Fruit fly (Drosophila melanogaster) whole organism, embryonic: ENCODE measurements around the gene Mkp3.
A peak's percentile ranks its signal among the peaks of the same experiment; 100 is the strongest.

Experiments
- Bgb ChIP-seq: fragments of 200-800 bp; sonication (Bioruptor generic); IDR thresholded peaks from 2 replicates; pipeline ENCODE4 v1.3.6; 2022; ENCODE audit warnings: missing biosample characterization, missing genetic modification characterization; ENCODE audit not compliant: partially characterized antibody
- Blimp-1 ChIP-seq: fragments of 200-800 bp; sonication (Bioruptor generic); optimal IDR thresholded peaks from 3 replicates; lab custom pipeline; 2018; ENCODE audit warnings: missing biosample characterization, missing genetic modification characterization, mild to moderate bottlenecking, moderate library complexity, missing genetic modification reagents
- CG12659 ChIP-seq: fragments of 200-800 bp; sonication (Bioruptor generic); optimal IDR thresholded peaks from 3 replicates; lab custom pipeline; 2017; ENCODE audit warnings: mild to moderate bottlenecking, missing biosample characterization, missing genetic modification reagents, missing genetic modification characterization
- CG13123 ChIP-seq: fragments of 200-800 bp; sonication (Bioruptor generic); optimal IDR thresholded peaks from 2 replicates; lab custom pipeline; 2016; ENCODE audit warnings: missing biosample characterization, missing genetic modification characterization
- CG13296 ChIP-seq: fragments of 200-800 bp; sonication (Bioruptor generic); optimal IDR thresholded peaks from 3 replicates; lab custom pipeline; 2018; ENCODE audit warnings: missing biosample characterization, mild to moderate bottlenecking, missing genetic modification characterization
- CG13894 ChIP-seq: fragments of 200-800 bp; sonication (Bioruptor generic); optimal IDR thresholded peaks from 3 replicates; lab custom pipeline; 2018; ENCODE audit warnings: missing biosample characterization, mild to moderate bottlenecking, missing genetic modification characterization, moderate library complexity
- CG14441 ChIP-seq: fragments of 200-800 bp; sonication (Bioruptor generic); IDR thresholded peaks from 2 replicates; pipeline ENCODE4 v1.3.6; 2022; ENCODE audit warnings: missing biosample characterization, missing genetic modification characterization
- CG14667 ChIP-seq: fragments of 200-800 bp; sonication (Bioruptor generic); IDR thresholded peaks from 2 replicates; pipeline ENCODE4 v1.3.6; 2022; ENCODE audit warnings: missing biosample characterization, missing genetic modification characterization
- CG14710 ChIP-seq: fragments of 200-800 bp; sonication (Bioruptor generic); optimal IDR thresholded peaks from 3 replicates; lab custom pipeline; 2019; ENCODE audit warnings: missing biosample characterization, mild to moderate bottlenecking, missing genetic modification characterization, moderate library complexity
- CG14965 ChIP-seq: fragments of 200-800 bp; sonication (Bioruptor generic); optimal IDR thresholded peaks from 2 replicates; lab custom pipeline; 2016; ENCODE audit warnings: missing biosample characterization, missing genetic modification characterization, borderline replicate concordance
- CG16815 ChIP-seq: fragments of 200-800 bp; sonication (Bioruptor generic); optimal IDR thresholded peaks from 3 replicates; lab custom pipeline; 2017; ENCODE audit warnings: missing biosample characterization, mild to moderate bottlenecking, missing genetic modification characterization
- CG17186 ChIP-seq: fragments of 200-800 bp; sonication (Bioruptor generic); optimal IDR thresholded peaks from 3 replicates; lab custom pipeline; 2017; ENCODE audit warnings: missing biosample characterization, missing genetic modification reagents, missing genetic modification characterization
- CG1792 ChIP-seq: fragments of 200-800 bp; sonication (Bioruptor generic); optimal IDR thresholded peaks from 2 replicates; lab custom pipeline; 2016; ENCODE audit warnings: missing biosample characterization, missing genetic modification characterization
- CG18262 ChIP-seq: fragments of 200-800 bp; optimal IDR thresholded peaks from 3 replicates; lab custom pipeline; 2019; ENCODE audit warnings: missing biosample characterization, mild to moderate bottlenecking, missing genetic modification characterization, moderate library complexity
- CG3065 ChIP-seq: fragments of 200-800 bp; sonication (Bioruptor generic); optimal IDR thresholded peaks from 2 replicates; lab custom pipeline; 2016; ENCODE audit warnings: missing biosample characterization, missing genetic modification characterization
- CG31224 ChIP-seq: fragments of 200-800 bp; sonication (Bioruptor generic); IDR thresholded peaks from 2 replicates; pipeline ENCODE4 v1.3.6; 2022; ENCODE audit warnings: missing biosample characterization, missing genetic modification characterization
- CG31388 ChIP-seq: fragments of 200-800 bp; sonication (Bioruptor generic); optimal IDR thresholded peaks from 2 replicates; lab custom pipeline; 2016; ENCODE audit warnings: missing biosample characterization, missing genetic modification characterization
- CG3847 ChIP-seq: fragments of 200-800 bp; sonication (Bioruptor generic); IDR thresholded peaks from 2 replicates; pipeline ENCODE4 v1.3.6; 2022; ENCODE audit warnings: missing biosample characterization, missing genetic modification characterization
- CG42726 ChIP-seq: fragments of 200-800 bp; sonication (Bioruptor generic); IDR thresholded peaks from 2 replicates; pipeline ENCODE4 v1.3.6; 2022; ENCODE audit warnings: missing biosample characterization, missing genetic modification characterization; ENCODE audit not compliant: partially characterized antibody
- CG4404 ChIP-seq: fragments of 200-800 bp; sonication (Bioruptor generic); IDR thresholded peaks from 2 replicates; pipeline ENCODE4 v1.3.6; 2022; ENCODE audit warnings: missing biosample characterization, missing genetic modification characterization
- CG5180 ChIP-seq: fragments of 200-800 bp; sonication (Bioruptor generic); optimal IDR thresholded peaks from 3 replicates; lab custom pipeline; 2017; ENCODE audit warnings: missing biosample characterization, missing genetic modification characterization, mild to moderate bottlenecking, moderate library complexity, missing genetic modification reagents
- CG7928 ChIP-seq: fragments of 200-800 bp; sonication (Bioruptor generic); optimal IDR thresholded peaks from 2 replicates; lab custom pipeline; 2017; ENCODE audit warnings: missing biosample characterization, mild to moderate bottlenecking, missing genetic modification characterization
- CG8290 ChIP-seq, 3 experiments: fragments of 200-800 bp; sonication (Bioruptor generic); optimal IDR thresholded peaks; 2 replicates each; lab custom pipeline; 2016 to 2019; ENCODE audit warnings: missing biosample characterization in 3 of 3, missing genetic modification characterization in 3 of 3, mild to moderate bottlenecking in 2 of 3, moderate library complexity in 1 of 3
- CG9797 ChIP-seq: fragments of 200-800 bp; sonication (Bioruptor generic); optimal IDR thresholded peaks from 3 replicates; lab custom pipeline; 2018; ENCODE audit warnings: missing biosample characterization, mild to moderate bottlenecking, missing genetic modification characterization
- Deaf1 ChIP-seq: fragments of 200-800 bp; optimal IDR thresholded peaks from 3 replicates; lab custom pipeline; 2019; ENCODE audit warnings: missing biosample characterization, mild to moderate bottlenecking, missing genetic modification characterization, moderate library complexity
- Dref ChIP-seq: fragments of 200-800 bp; sonication (Bioruptor generic); IDR thresholded peaks from 2 replicates; pipeline ENCODE4 v1.3.6; 2022; ENCODE audit warnings: missing biosample characterization, missing genetic modification characterization
- E2f1 ChIP-seq: fragments of 200-800 bp; sonication (Bioruptor generic); IDR thresholded peaks from 2 replicates; pipeline ENCODE4 v1.3.6; 2022; ENCODE audit warnings: missing biosample characterization, missing genetic modification characterization
- E2f2 ChIP-seq: fragments of 200-800 bp; sonication (Bioruptor generic); IDR thresholded peaks from 2 replicates; pipeline ENCODE4 v1.3.6; 2022; ENCODE audit warnings: missing biosample characterization, missing genetic modification characterization
- Fer3 ChIP-seq: fragments of 200-800 bp; sonication (Bioruptor generic); optimal IDR thresholded peaks from 2 replicates; lab custom pipeline; 2018; ENCODE audit warnings: missing biosample characterization, mild to moderate bottlenecking, missing genetic modification characterization, moderate library complexity
- HLH54F ChIP-seq: fragments of 200-800 bp; sonication (Bioruptor generic); optimal IDR thresholded peaks from 3 replicates; lab custom pipeline; 2016; ENCODE audit warnings: missing biosample characterization, missing genetic modification characterization
- MESR4 ChIP-seq: fragments of 200-800 bp; sonication (Bioruptor generic); optimal IDR thresholded peaks from 2 replicates; lab custom pipeline; 2018; ENCODE audit warnings: missing biosample characterization, mild to moderate bottlenecking, missing genetic modification characterization, moderate library complexity
- Ssrp ChIP-seq: fragments of 200-800 bp; sonication (Bioruptor generic); optimal IDR thresholded peaks from 2 replicates; lab custom pipeline; 2018; ENCODE audit warnings: missing biosample characterization, mild to moderate bottlenecking, missing genetic modification characterization, moderate library complexity
- btn ChIP-seq: fragments of 200-800 bp; sonication (Bioruptor generic); optimal IDR thresholded peaks from 2 replicates; lab custom pipeline; 2016; ENCODE audit warnings: missing biosample characterization, missing genetic modification characterization
- corto ChIP-seq: fragments of 200-800 bp; sonication (Bioruptor generic); optimal IDR thresholded peaks from 2 replicates; lab custom pipeline; 2016; ENCODE audit warnings: missing biosample characterization, mild to moderate bottlenecking, missing genetic modification characterization, moderate library complexity
- croc ChIP-seq: fragments of 200-800 bp; sonication (Bioruptor generic); conservative IDR thresholded peaks from 3 replicates; pipeline ENCODE4 v1.3.6; 2022; ENCODE audit warnings: missing biosample characterization, missing genetic modification characterization
- crp ChIP-seq, 2 experiments: fragments of 200-800 bp; sonication (Bioruptor generic); optimal IDR thresholded peaks; 2 replicates in 1 of 2; 3 replicates in 1 of 2; lab custom pipeline; 2017; ENCODE audit warnings: missing biosample characterization in 2 of 2, missing genetic modification characterization in 2 of 2, mild to moderate bottlenecking in 1 of 2, moderate library complexity in 1 of 2
- dan ChIP-seq: fragments of 200-800 bp; sonication (Bioruptor generic); IDR thresholded peaks from 2 replicates; pipeline ENCODE4 v1.3.6; 2022; ENCODE audit warnings: missing biosample characterization, missing genetic modification characterization
- danr ChIP-seq: fragments of 200-800 bp; sonication (Bioruptor generic); IDR thresholded peaks from 2 replicates; pipeline ENCODE4 v1.3.6; 2022; ENCODE audit warnings: missing biosample characterization, missing genetic modification characterization
- dm ChIP-seq: fragments of 200-800 bp; sonication (Bioruptor generic); optimal IDR thresholded peaks from 3 replicates; lab custom pipeline; 2016; ENCODE audit warnings: missing biosample characterization, missing genetic modification characterization
- maf-S ChIP-seq: fragments of 200-800 bp; sonication (Bioruptor generic); optimal IDR thresholded peaks from 2 replicates; lab custom pipeline; 2016; ENCODE audit warnings: missing biosample characterization, missing genetic modification characterization
- nerfin-2 ChIP-seq: fragments of 200-800 bp; sonication (Bioruptor generic); IDR thresholded peaks from 2 replicates; pipeline ENCODE4 v1.3.6; 2022; ENCODE audit warnings: missing biosample characterization, missing genetic modification characterization; ENCODE audit not compliant: partially characterized antibody
- odd ChIP-seq: fragments of 200-800 bp; sonication (Bioruptor generic); optimal IDR thresholded peaks from 2 replicates; lab custom pipeline; 2017; ENCODE audit warnings: missing biosample characterization, mild to moderate bottlenecking, missing genetic modification characterization
- p53 ChIP-seq: fragments of 200-800 bp; sonication (Bioruptor generic); optimal IDR thresholded peaks from 2 replicates; lab custom pipeline; 2016; ENCODE audit warnings: missing biosample characterization, missing genetic modification characterization
- pho ChIP-seq: fragments of 200-800 bp; sonication (Bioruptor generic); optimal IDR thresholded peaks from 2 replicates; lab custom pipeline; 2016; ENCODE audit warnings: missing biosample characterization, missing genetic modification characterization
- run ChIP-seq: fragments of 200-800 bp; sonication (Bioruptor generic); optimal IDR thresholded peaks from 3 replicates; lab custom pipeline; 2018; ENCODE audit warnings: missing biosample characterization, mild to moderate bottlenecking, missing genetic modification characterization
- slou ChIP-seq: fragments of 200-800 bp; sonication (Bioruptor generic); optimal IDR thresholded peaks from 3 replicates; lab custom pipeline; 2016; ENCODE audit warnings: missing biosample characterization, missing genetic modification characterization
- sr ChIP-seq: fragments of 200-800 bp; sonication (Bioruptor generic); IDR thresholded peaks from 3 replicates; pipeline ENCODE4 v1.3.6; 2022; ENCODE audit warnings: missing biosample characterization, missing genetic modification characterization
- vvl ChIP-seq: fragments of 200-800 bp; sonication (Bioruptor generic); IDR thresholded peaks from 2 replicates; pipeline ENCODE4 v1.3.6; 2022; ENCODE audit warnings: missing biosample characterization, missing genetic modification characterization

Mkp3 gene

DNA sequence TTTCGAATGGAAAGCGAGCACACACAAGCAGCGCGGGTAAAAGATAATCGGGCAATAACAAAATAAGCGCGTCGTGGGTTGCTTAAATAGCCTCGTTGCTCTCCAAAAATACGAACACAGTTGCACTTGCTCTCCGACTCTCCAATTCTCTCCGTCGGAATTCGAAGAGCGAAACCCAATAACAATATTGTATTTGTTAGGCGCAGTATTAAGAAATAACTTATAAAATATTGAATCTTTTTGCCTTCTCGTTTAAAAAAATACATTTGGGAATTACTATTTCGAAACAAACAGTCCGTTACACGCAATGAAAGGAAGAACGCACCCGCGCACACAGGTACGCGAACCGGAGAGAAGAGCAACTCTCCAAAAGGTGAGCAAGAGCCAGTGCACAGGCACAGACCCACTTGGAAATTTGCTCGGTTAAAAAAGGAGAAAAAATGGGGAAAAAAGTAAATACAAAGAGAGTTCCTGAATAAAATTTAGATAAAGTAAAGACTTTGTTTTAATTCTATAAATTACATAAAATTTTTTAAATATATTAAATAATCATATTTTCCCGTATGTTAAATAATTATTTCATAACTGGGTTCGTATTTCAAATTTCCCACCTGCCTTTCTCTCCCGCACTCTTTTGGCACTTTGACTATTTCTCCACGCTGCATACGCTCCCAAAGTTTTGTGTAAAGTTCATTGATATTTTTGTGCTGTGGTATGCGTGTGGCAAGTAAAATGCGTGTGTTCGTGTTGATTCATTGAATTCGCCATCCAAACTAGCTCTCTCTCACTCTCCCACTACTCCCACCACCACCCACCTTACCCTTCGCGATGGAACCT lies at the start of gene Mkp3 (continued):
- TF ChIP-seq CG12659 (GFP tag; lab: Kevin White, UChicago) (peak; percentile 95), crp (GFP tag; optimal IDR thresholded peaks at IDR 0.05; lab: Kevin White, UChicago) (peak in 1 of 2 experiments; percentile 37), sr (GFP tag; lab: Robert Waterston, UW) (peak; percentile 31; the same call in 1 of the 3 replicates), CG13296 (GFP tag; lab: Kevin White, UChicago) (peak; percentile 94), nerfin-2 (GFP tag; lab: Robert Waterston, UW) (no peak), HLH54F (GFP tag; lab: Kevin White, UChicago) (no peak), CG3065 (GFP tag; lab: Kevin White, UChicago) (peak; percentile 17), E2f1 (peak; percentile 89), dm (GFP tag; lab: Kevin White, UChicago) (no peak), CG9797 (GFP tag; lab: Kevin White, UChicago) (no peak), pho (GFP tag; lab: Kevin White, UChicago) (no peak), Ssrp (tag; lab: Kevin White, UChicago) (peak; percentile 79), CG31388 (no peak), CG13894 (tag; lab: Kevin White, UChicago) (peak; percentile 53), btn (no peak), croc (GFP tag; lab: Robert Waterston, UW) (peak; percentile 68; the same call in 1 of the 3 replicates), danr (GFP tag; lab: Robert Waterston, UW) (peak; percentile 75; the same call in 1 of the 2 replicates), dan (GFP tag; lab: Robert Waterston, UW) (no peak), Dref (GFP tag; lab: Robert Waterston, UW) (no peak), CG18262 (peak; percentile 100), maf-S (GFP tag; lab: Kevin White, UChicago) (no peak), CG14667 (peak; percentile 81), CG42726 (GFP tag; lab: Robert Waterston, UW) (no peak), Bgb (GFP tag; lab: Robert Waterston, UW) (peak; percentile 44; the same call in 1 of the 2 replicates), Fer3 (tag; lab: Kevin White, UChicago) (peak; percentile 90), CG7928 (GFP tag; lab: Kevin White, UChicago) (peak; percentile 57), CG31224 (GFP tag; lab: Robert Waterston, UW) (peak; percentile 84), CG14710 (peak; percentile 74), vvl (GFP tag; lab: Robert Waterston, UW) (peak; percentile 94), CG17186 (GFP tag; lab: Kevin White, UChicago) (no peak), CG14441 (GFP tag; lab: Robert Waterston, UW) (peak; percentile 88), p53 (GFP tag; lab: Kevin White, UChicago) (no peak), run (tag; lab: Kevin White, UChicago) (peak; percentile 83), odd (GFP tag; lab: Kevin White, UChicago) (peak; percentile 86), MESR4 (no peak), CG14965 (GFP tag; lab: Kevin White, UChicago) (no peak), E2f2 (GFP tag; lab: Robert Waterston, UW) (peak; percentile 74), CG4404 (GFP tag; lab: Robert Waterston, UW) (peak; percentile 74), CG5180 (GFP tag; lab: Kevin White, UChicago) (peak; percentile 70), Deaf1 (tag; lab: Kevin White, UChicago) (peak; percentile 63), CG13123 (GFP tag; lab: Kevin White, UChicago) (peak; percentile 9), corto (GFP tag; lab: Kevin White, UChicago) (peak; percentile 59), CG16815 (GFP tag; lab: Kevin White, UChicago) (peak; percentile 70), CG3847 (GFP tag; lab: Robert Waterston, UW) (peak; percentile 91), CG1792 (GFP tag; lab: Kevin White, UChicago) (no peak), slou (GFP tag; lab: Kevin White, UChicago) (peak; percentile 43), Blimp-1 (GFP tag; lab: Kevin White, UChicago) (peak; percentile 82), CG8290 (GFP tag; optimal IDR thresholded peaks at IDR 0.05; lab: Kevin White, UChicago) (no peak), CG8290 (tag; optimal IDR thresholded peaks at IDR 0.05; lab: Kevin White, UChicago) (peak in 1 of 2 experiments; percentile 59)
